Worm (Caenorhabditis elegans): ENCODE data around the gene zyg-9.
A peak's percentile ranks its signal among the peaks of the same experiment; 100 is the strongest.

zyg-9 gene

DNA sequence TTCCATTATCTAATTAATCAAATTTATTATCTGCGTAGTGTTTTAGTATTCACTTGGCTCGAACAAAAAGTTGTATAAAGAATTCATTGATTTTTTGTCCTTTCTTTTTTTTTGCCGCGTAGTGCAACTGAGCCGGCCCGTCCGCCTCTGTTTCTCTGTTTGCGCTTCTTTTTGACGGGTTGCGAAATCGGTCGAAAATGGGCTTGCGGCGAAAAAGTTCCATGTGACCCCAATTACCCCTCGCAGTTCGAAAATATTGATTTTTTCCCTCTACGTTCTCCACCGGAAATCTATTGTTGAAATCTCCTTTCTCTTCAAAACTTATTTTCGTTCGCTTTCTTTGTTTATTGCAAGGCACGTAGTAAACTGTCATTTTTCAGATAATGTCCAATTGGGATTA lies at the start of gene zyg-9:
Gene zyg-9 (plus strand): TSS at position 381 of the 400 bp plus-strand sequence.
- TF ChIP-seq elt-1 (tag; optimal IDR thresholded peaks at IDR 0.05; ENCODE audit: borderline replicate concordance, insufficient read depth), result no peak
- TF ChIP-seq mab-5 (tag; optimal IDR thresholded peaks at IDR 0.05), result no peak
- no peak for TF ChIP-seq unc-120 (tag; optimal IDR thresholded peaks at IDR 0.05; ENCODE audit: poor library complexity, severe bottlenecking)
- no peak for TF ChIP-seq ztf-11 (tag; optimal IDR thresholded peaks at IDR 0.05)
- no peak for TF ChIP-seq sem-2 (GFP tag; optimal IDR thresholded peaks at IDR 0.05)
- TF ChIP-seq nhr-28 (tag; optimal IDR thresholded peaks at IDR 0.05), result no peak
- no peak for TF ChIP-seq mls-2 (tag; optimal IDR thresholded peaks at IDR 0.05)
- TF ChIP-seq drap-1 (GFP tag; optimal IDR thresholded peaks at IDR 0.05), result no peak
- no peak for TF ChIP-seq ces-1 (GFP tag; optimal IDR thresholded peaks at IDR 0.05)
- TF ChIP-seq hlh-1 (tag; optimal IDR thresholded peaks at IDR 0.05), result no peak
- no peak for TF ChIP-seq snpc-4 (tag; optimal IDR thresholded peaks at IDR 0.05)
- no peak for TF ChIP-seq elt-3 (tag; optimal IDR thresholded peaks at IDR 0.05)
- TF ChIP-seq pha-4 (tag; optimal IDR thresholded peaks at IDR 0.05), result no peak
- no peak for TF ChIP-seq lin-32 (GFP tag; optimal IDR thresholded peaks at IDR 0.05)
- TF ChIP-seq mep-1 (tag; optimal IDR thresholded peaks at IDR 0.05), result no peak
- no peak for TF ChIP-seq nhr-76 (tag; optimal IDR thresholded peaks at IDR 0.05)
- TF ChIP-seq cnd-1 (tag; optimal IDR thresholded peaks at IDR 0.05), result no peak
- TF ChIP-seq bed-3 (GFP tag; optimal IDR thresholded peaks at IDR 0.05), result no peak
- no peak for TF ChIP-seq ceh-43 (GFP tag; optimal IDR thresholded peaks at IDR 0.05)

DNA sequence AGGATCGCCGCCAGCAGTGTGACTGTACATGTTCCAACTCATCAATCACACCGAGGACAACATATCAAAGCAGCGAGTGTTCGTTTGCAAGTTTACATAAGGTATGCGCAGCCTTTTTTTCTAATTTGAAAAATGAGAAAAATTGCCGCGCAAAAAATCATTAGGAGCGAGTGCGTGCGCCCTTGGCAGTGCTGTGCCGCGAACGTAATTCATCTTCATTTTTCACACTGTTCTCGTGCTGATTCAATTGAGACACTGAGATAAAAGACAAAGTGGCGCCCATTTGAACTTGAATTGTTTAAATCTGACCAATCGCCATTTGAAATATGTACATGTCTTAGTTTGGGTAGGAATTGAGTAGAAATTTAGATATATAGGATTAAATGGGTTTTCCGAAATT lies 48.1 kb upstream of the zyg-9 start:
- TF ChIP-seq sem-2 (GFP tag; optimal IDR thresholded peaks at IDR 0.05), result no peak
- TF ChIP-seq snpc-4 (tag; optimal IDR thresholded peaks at IDR 0.05), result no peak

DNA sequence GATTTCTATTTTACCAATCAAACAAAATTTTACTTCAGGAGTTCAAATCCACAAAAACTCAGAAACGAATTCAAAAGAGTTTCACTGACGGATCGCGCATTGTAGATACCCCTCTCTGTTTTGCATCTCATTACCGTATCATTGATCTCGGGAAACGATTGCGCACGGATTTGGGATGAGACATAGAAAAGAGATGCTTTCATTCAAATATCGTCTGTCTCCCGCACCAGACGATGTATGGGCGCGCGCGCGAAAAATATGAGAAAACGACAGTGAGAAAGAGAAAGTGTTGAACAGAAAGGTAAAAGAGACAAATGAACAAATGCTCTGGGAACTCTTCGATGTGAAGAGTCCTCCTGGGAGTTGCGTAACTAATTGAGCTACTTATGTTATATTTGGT lies 46.6 kb upstream of the zyg-9 start:
- TF ChIP-seq elt-1 (tag; optimal IDR thresholded peaks at IDR 0.05; ENCODE audit: borderline replicate concordance, insufficient read depth) (peak; percentile 84), mls-2 (tag; optimal IDR thresholded peaks at IDR 0.05) (no peak), zip-8 (tag; optimal IDR thresholded peaks at IDR 0.05) (peak; percentile 77), blmp-1 (tag; optimal IDR thresholded peaks at IDR 0.05) (peak; percentile 7)

DNA sequence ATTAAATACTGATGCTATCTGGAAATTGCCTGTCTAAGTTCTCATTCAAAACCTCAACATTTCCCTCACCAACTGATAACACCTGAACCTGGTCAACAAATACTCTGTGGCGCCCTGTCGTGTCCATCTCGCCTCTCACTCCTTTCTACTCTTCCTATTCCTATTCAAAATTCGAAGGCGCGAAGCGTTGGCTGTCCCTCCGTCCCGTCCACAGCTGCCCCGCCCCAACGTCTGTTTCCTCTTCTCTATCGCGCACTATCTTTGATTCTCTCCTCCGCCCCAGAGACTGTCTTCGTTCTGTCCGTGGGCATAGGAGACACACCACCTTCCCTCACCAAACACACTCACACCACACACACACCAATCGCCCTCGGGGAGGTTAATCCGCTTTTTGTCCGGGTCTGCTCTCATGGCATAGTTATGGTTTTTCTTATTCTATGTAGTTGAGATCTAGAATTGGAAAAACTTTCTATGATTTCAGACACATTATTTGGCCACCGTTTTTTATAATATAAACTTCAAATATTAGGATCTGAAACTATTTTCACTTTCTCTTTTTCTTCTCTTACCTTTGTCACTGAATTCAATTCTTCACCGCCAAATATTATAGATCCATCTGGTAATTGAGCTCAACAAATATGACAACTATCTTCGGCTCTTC lies 45.4 kb upstream of the zyg-9 start, which contains the start of gene efl-3:
Gene efl-3 (plus strand): TSS at position 611 of the 661 bp plus-strand sequence.
- TF ChIP-seq unc-39 (tag; optimal IDR thresholded peaks at IDR 0.05), result no peak
- TF ChIP-seq ceh-43 (GFP tag; optimal IDR thresholded peaks at IDR 0.05), result no peak
- no peak for TF ChIP-seq ham-2 (GFP tag; optimal IDR thresholded peaks at IDR 0.05)
- TF ChIP-seq unc-62 (GFP tag; optimal IDR thresholded peaks at IDR 0.05), result no peak
- no peak for TF ChIP-seq mab-5 (tag; optimal IDR thresholded peaks at IDR 0.05)
- peak; percentile 19 for TF ChIP-seq hlh-1 (tag; optimal IDR thresholded peaks at IDR 0.05)
- TF ChIP-seq ceh-39 (tag; optimal IDR thresholded peaks at IDR 0.05), result no peak
- TF ChIP-seq nhr-237 (tag; optimal IDR thresholded peaks at IDR 0.05), result no peak
- TF ChIP-seq lin-13 (tag; optimal IDR thresholded peaks at IDR 0.05), result peak; percentile 20
- TF ChIP-seq nhr-76 (tag; optimal IDR thresholded peaks at IDR 0.05), result no peak
- peak; percentile 51 for TF ChIP-seq sptf-1 (tag; optimal IDR thresholded peaks at IDR 0.05)
- no peak for TF ChIP-seq ceh-83 (GFP tag; optimal IDR thresholded peaks at IDR 0.05)
- no peak for TF ChIP-seq nhr-28 (tag; optimal IDR thresholded peaks at IDR 0.05)
- no peak for TF ChIP-seq elt-3 (tag; optimal IDR thresholded peaks at IDR 0.05)
- TF ChIP-seq mls-2 (tag; optimal IDR thresholded peaks at IDR 0.05), result peak; percentile 41
- TF ChIP-seq zip-8 (tag; optimal IDR thresholded peaks at IDR 0.05), result no peak
- TF ChIP-seq bed-3 (GFP tag; optimal IDR thresholded peaks at IDR 0.05), result no peak
- no peak for TF ChIP-seq M03D4.4 (tag; optimal IDR thresholded peaks at IDR 0.05)
- TF ChIP-seq nhr-2 (tag; optimal IDR thresholded peaks at IDR 0.05), result peak; percentile 86
- peak; percentile 31 for TF ChIP-seq mep-1 (tag; optimal IDR thresholded peaks at IDR 0.05)
- peak; percentile 70 for TF ChIP-seq cnd-1 (tag; optimal IDR thresholded peaks at IDR 0.05)
- no peak for TF ChIP-seq tbx-8 (GFP tag; optimal IDR thresholded peaks at IDR 0.05)

DNA sequence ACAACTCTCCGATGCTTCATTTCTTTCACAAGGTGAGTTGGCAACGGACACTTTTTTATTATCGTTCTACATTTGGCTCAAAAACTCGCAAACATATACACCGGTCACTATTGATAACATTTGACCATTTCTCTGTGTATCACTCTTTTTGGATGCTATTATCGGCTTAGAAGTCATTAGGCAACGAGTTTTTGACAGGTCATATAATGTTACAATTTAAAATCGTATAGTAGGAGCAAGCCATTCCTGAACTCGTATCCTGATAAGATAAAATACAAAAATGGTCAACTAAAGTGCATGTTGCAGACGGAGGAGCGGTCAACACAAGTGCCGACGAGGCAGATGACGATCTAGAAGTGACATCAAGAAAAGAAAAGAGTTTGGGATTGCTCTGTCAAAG lies 44.7 kb upstream of the zyg-9 start:
- no peak for TF ChIP-seq nhr-237 (tag; optimal IDR thresholded peaks at IDR 0.05)

Measured in whole organism, mixed stage, embryonic.